Worm (Caenorhabditis elegans): Measurements from ENCODE around the gene mrpl-32.

The mrpl-32 gene

DNA sequence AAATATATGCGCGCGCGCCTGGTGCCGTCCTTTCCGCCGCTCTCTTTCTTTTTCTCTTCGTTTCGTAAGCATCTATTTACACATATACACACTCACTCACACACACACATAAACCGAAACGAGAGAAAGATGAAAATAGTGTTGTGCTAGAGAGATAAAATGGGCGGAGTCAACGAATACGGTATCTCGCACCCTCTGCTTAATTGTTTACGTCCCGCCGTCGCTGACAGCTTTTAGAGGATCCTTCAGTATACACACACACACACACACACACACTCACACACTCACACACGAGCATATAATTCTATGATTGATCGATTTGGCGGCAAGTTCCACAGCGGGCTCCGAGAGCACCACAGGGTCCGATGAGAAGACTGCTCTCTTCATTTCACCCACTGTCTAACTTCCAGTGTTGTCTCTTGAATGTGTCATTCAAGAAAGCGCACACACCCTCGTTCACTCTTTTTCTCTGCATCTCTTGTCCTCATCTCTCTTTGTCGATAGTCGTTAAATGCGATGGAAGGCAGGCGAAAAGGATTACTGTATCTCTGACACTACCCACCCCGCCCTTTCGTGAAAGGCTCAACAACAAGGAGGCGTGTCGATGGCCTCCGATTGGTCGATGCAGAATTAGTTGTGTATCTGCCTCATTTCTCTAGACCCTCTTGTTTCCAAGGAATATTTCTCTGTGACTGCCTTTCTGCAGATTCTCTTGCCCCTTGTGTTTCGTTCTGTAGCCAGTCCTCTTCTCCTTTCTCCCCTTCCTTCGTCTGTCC lies 32.2 kb upstream of the mrpl-32 start:
- peak; percentile 78 for TF ChIP-seq ceh-34 (tag; optimal IDR thresholded peaks at IDR 0.05)
- no peak for TF ChIP-seq npax-4 (tag; optimal IDR thresholded peaks at IDR 0.05)
- TF ChIP-seq lin-11 (tag; optimal IDR thresholded peaks at IDR 0.05) = no peak
- TF ChIP-seq sox-4 (tag; optimal IDR thresholded peaks at IDR 0.05) = no peak
- TF ChIP-seq ahr-1 (tag; optimal IDR thresholded peaks at IDR 0.05) = no peak
- TF ChIP-seq sox-2 (GFP tag; IDR thresholded peaks at IDR 0.05) = peak; percentile 61
- TF ChIP-seq ets-4 (tag; optimal IDR thresholded peaks at IDR 0.05) = peak; percentile 50
- TF ChIP-seq pag-3 (tag; optimal IDR thresholded peaks at IDR 0.05; ENCODE audit: borderline replicate concordance) = peak; percentile 29
- TF ChIP-seq pqm-1 (tag; optimal IDR thresholded peaks at IDR 0.05) = no peak
- TF ChIP-seq C38D4.7 (GFP tag; optimal IDR thresholded peaks at IDR 0.05) = no peak
- peak; percentile 70 for TF ChIP-seq eyg-1 (tag; optimal IDR thresholded peaks at IDR 0.05)
- TF ChIP-seq hlh-15 (tag; optimal IDR thresholded peaks at IDR 0.05) = no peak
- TF ChIP-seq ceh-45 (GFP tag; IDR thresholded peaks at IDR 0.05) = no peak
- TF ChIP-seq F13H6.1 (tag; optimal IDR thresholded peaks at IDR 0.05) = peak; percentile 48
- TF ChIP-seq ceh-9 (tag; optimal IDR thresholded peaks at IDR 0.05) = no peak
- TF ChIP-seq ceh-14 (tag; optimal IDR thresholded peaks at IDR 0.05) = no peak
- TF ChIP-seq pha-4 (tag; optimal IDR thresholded peaks at IDR 0.05) = no peak
- TF ChIP-seq T23F11.4 (GFP tag; optimal IDR thresholded peaks at IDR 0.05) = peak; percentile 9
- peak; percentile 35 for TF ChIP-seq gmeb-2 (tag; optimal IDR thresholded peaks at IDR 0.05)
- TF ChIP-seq ceh-30 (tag; optimal IDR thresholded peaks at IDR 0.05) = no peak
- no peak for TF ChIP-seq pax-1 (tag; optimal IDR thresholded peaks at IDR 0.05)
- TF ChIP-seq dve-1 (tag; optimal IDR thresholded peaks at IDR 0.05) = peak; percentile 44
- TF ChIP-seq lim-6 (tag; optimal IDR thresholded peaks at IDR 0.05) = no peak
- TF ChIP-seq sdc-2 (tag; optimal IDR thresholded peaks at IDR 0.05) = peak; percentile 25
- no peak for TF ChIP-seq unc-3 (GFP tag; conservative IDR thresholded peaks at IDR 0.05)
- TF ChIP-seq unc-3 (tag; optimal IDR thresholded peaks at IDR 0.05) = peak; percentile 1
- TF ChIP-seq ceh-48 (tag; optimal IDR thresholded peaks at IDR 0.05) = peak; percentile 66
- no peak for TF ChIP-seq unc-86 (tag; optimal IDR thresholded peaks at IDR 0.05)
- no peak for TF ChIP-seq mec-3 (tag; optimal IDR thresholded peaks at IDR 0.05; ENCODE audit: borderline replicate concordance)
- TF ChIP-seq ztf-16 (tag; optimal IDR thresholded peaks at IDR 0.05) = peak; percentile 55
- TF ChIP-seq ref-2 (tag; optimal IDR thresholded peaks at IDR 0.05) = peak; percentile 65
- TF ChIP-seq ceh-24 (tag; optimal IDR thresholded peaks at IDR 0.05) = no peak
- no peak for TF ChIP-seq nhr-232 (tag; optimal IDR thresholded peaks at IDR 0.05)
- TF ChIP-seq ceh-19 (GFP tag; optimal IDR thresholded peaks at IDR 0.05) = peak; percentile 5
- TF ChIP-seq syd-9 (tag; optimal IDR thresholded peaks at IDR 0.05) = peak; percentile 76
- peak; percentile 1 for TF ChIP-seq dmd-4 (tag; optimal IDR thresholded peaks at IDR 0.05; ENCODE audit: borderline replicate concordance)
- no peak for TF ChIP-seq tbx-7 (tag; optimal IDR thresholded peaks at IDR 0.05)
- TF ChIP-seq tbx-2 (tag; optimal IDR thresholded peaks at IDR 0.05) = peak; percentile 77
- TF ChIP-seq ceh-31 (tag; optimal IDR thresholded peaks at IDR 0.05) = peak; percentile 95
- no peak for TF ChIP-seq C08G9.2 (tag; optimal IDR thresholded peaks at IDR 0.05)
- TF ChIP-seq odd-2 (tag; optimal IDR thresholded peaks at IDR 0.05) = no peak
- TF ChIP-seq pros-1 (tag; optimal IDR thresholded peaks at IDR 0.05) = peak; percentile 44
- TF ChIP-seq fax-1 (tag; optimal IDR thresholded peaks at IDR 0.05) = no peak
- TF ChIP-seq ceh-2 (tag; optimal IDR thresholded peaks at IDR 0.05) = peak; percentile 41
- TF ChIP-seq rnt-1 (tag; optimal IDR thresholded peaks at IDR 0.05) = peak; percentile 54
- no peak for TF ChIP-seq elt-4 (tag; optimal IDR thresholded peaks at IDR 0.05)
- TF ChIP-seq ama-1 (optimal IDR thresholded peaks at IDR 0.05) = no peak
- TF ChIP-seq K09A11.1 (tag; optimal IDR thresholded peaks at IDR 0.05; ENCODE audit: insufficient read depth) = no peak
- TF ChIP-seq pha-2 (tag; optimal IDR thresholded peaks at IDR 0.05) = peak; percentile 83
- peak; percentile 100 for TF ChIP-seq nfya-1 (tag; optimal IDR thresholded peaks at IDR 0.05)
- TF ChIP-seq ttx-3 (tag; optimal IDR thresholded peaks at IDR 0.05) = peak; percentile 19
- TF ChIP-seq nhr-11 (tag; optimal IDR thresholded peaks at IDR 0.05) = no peak

All from whole organism, late embryonic.